Worm (Caenorhabditis elegans): ENCODE measurements around the gene ttr-6.

ce11 chrX:6609717-6610116, 12.8 kb upstream of the ttr-6 start, which contains the start of gene C25B8.8:
- TF ChIP-seq dao-5 (tag; optimal IDR thresholded peaks at IDR 0.05), result no peak
- no peak for TF ChIP-seq him-1 (tag; optimal IDR thresholded peaks at IDR 0.05)
- no peak for TF ChIP-seq W03F9.2 (tag; optimal IDR thresholded peaks at IDR 0.05)
